Fruit fly (Drosophila melanogaster): ENCODE measurements around the gene CG11885.

Gene CG11885

dm6 chr2L:421119-421821 is at the start of gene CG11885, which contains the start of gene CG13692 (continued):
- peak; percentile 17 for TF ChIP-seq Camta (GFP tag; optimal IDR thresholded peaks at IDR 0.05)
- no peak for TF ChIP-seq fd102C (GFP tag; optimal IDR thresholded peaks at IDR 0.05)
- TF ChIP-seq klu (GFP tag; IDR thresholded peaks at IDR 0.05) = no peak
- peak; percentile 85 for TF ChIP-seq CG17186 (GFP tag; optimal IDR thresholded peaks at IDR 0.05)
- TF ChIP-seq CG10147 (GFP tag; optimal IDR thresholded peaks at IDR 0.05) = peak; percentile 30
- TF ChIP-seq CG8281 (tag; optimal IDR thresholded peaks at IDR 0.05) = peak; percentile 76
- TF ChIP-seq lilli (GFP tag; optimal IDR thresholded peaks at IDR 0.05) = peak; percentile 38
- no peak for TF ChIP-seq cad (GFP tag; optimal IDR thresholded peaks at IDR 0.05)
- TF ChIP-seq PHDP (tag; optimal IDR thresholded peaks at IDR 0.05) = peak; percentile 58
- TF ChIP-seq trh (GFP tag; optimal IDR thresholded peaks at IDR 0.05) = no peak
- no peak for TF ChIP-seq sc (optimal IDR thresholded peaks at IDR 0.05)
- no peak for TF ChIP-seq sc (GFP tag; optimal IDR thresholded peaks at IDR 0.05)
- peak; percentile 65 for TF ChIP-seq Deaf1 (tag; optimal IDR thresholded peaks at IDR 0.05)
- no peak for TF ChIP-seq sima (GFP tag; optimal IDR thresholded peaks at IDR 0.05)
- TF ChIP-seq CG7357 (GFP tag; IDR thresholded peaks at IDR 0.05) = no peak
- TF ChIP-seq sim (GFP tag; IDR thresholded peaks at IDR 0.05) = no peak
- no peak for TF ChIP-seq Drgx (GFP tag; IDR thresholded peaks at IDR 0.05)
- no peak for TF ChIP-seq CG11695 (GFP tag; IDR thresholded peaks at IDR 0.05)
- no peak for TF ChIP-seq pfk (GFP tag; optimal IDR thresholded peaks at IDR 0.05)
- TF ChIP-seq CG5953 (GFP tag; IDR thresholded peaks at IDR 0.05) = no peak
- TF ChIP-seq HLH4C (GFP tag; IDR thresholded peaks at IDR 0.05; ENCODE audit: partially characterized antibody) = peak; percentile 97
- TF ChIP-seq fu2 (GFP tag; optimal IDR thresholded peaks at IDR 0.05) = peak; percentile 12
- TF ChIP-seq vvl (GFP tag; IDR thresholded peaks at IDR 0.05) = peak; percentile 69
- TF ChIP-seq CG4707 (GFP tag; optimal IDR thresholded peaks at IDR 0.05) = peak; percentile 1
- TF ChIP-seq bigmax (GFP tag; optimal IDR thresholded peaks at IDR 0.05) = peak; percentile 31
- TF ChIP-seq CG14014 (GFP tag; IDR thresholded peaks at IDR 0.05) = 0 out of 2 replicates have a peak, but pooled peaks have one; percentile 28
- TF ChIP-seq cg (GFP tag; optimal IDR thresholded peaks at IDR 0.05) = no peak
- TF ChIP-seq bbx (GFP tag; IDR thresholded peaks at IDR 0.05; ENCODE audit: partially characterized antibody) = peak; percentile 99
- no peak for TF ChIP-seq CG8359 (GFP tag; optimal IDR thresholded peaks at IDR 0.05; ENCODE audit: borderline replicate concordance)
- TF ChIP-seq B-H2 (GFP tag; optimal IDR thresholded peaks at IDR 0.05) = peak; percentile 75
- TF ChIP-seq fd96Cb (tag; optimal IDR thresholded peaks at IDR 0.05) = no peak
- TF ChIP-seq NC2β (GFP tag; optimal IDR thresholded peaks at IDR 0.05) = peak; percentile 58
- no peak for TF ChIP-seq Gug (GFP tag; IDR thresholded peaks at IDR 0.05)
- no peak for TF ChIP-seq run (tag; optimal IDR thresholded peaks at IDR 0.05)
- TF ChIP-seq CG31388 (GFP tag; optimal IDR thresholded peaks at IDR 0.05) = no peak
- TF ChIP-seq CG14860 (GFP tag; IDR thresholded peaks at IDR 0.05; ENCODE audit: partially characterized antibody) = peak; percentile 92
- no peak for TF ChIP-seq eyg (GFP tag; optimal IDR thresholded peaks at IDR 0.05)
- TF ChIP-seq abd-A (tag; optimal IDR thresholded peaks at IDR 0.05) = peak; percentile 86
- TF ChIP-seq sob (GFP tag; IDR thresholded peaks at IDR 0.05) = peak; percentile 60
- TF ChIP-seq CG4820 (GFP tag; optimal IDR thresholded peaks at IDR 0.05) = no peak
- TF ChIP-seq CG7928 (GFP tag; optimal IDR thresholded peaks at IDR 0.05) = peak; percentile 2
- TF ChIP-seq kah (GFP tag; optimal IDR thresholded peaks at IDR 0.05) = no peak
- TF ChIP-seq CG3281 (GFP tag; optimal IDR thresholded peaks at IDR 0.05) = no peak
- TF ChIP-seq CG6765 (GFP tag; optimal IDR thresholded peaks at IDR 0.05) = no peak
- peak; percentile 84 for TF ChIP-seq grn (GFP tag; optimal IDR thresholded peaks at IDR 0.05)
- no peak for TF ChIP-seq mam (GFP tag; optimal IDR thresholded peaks at IDR 0.05)
- peak; percentile 100 for TF ChIP-seq CG13287 (GFP tag; IDR thresholded peaks at IDR 0.05; ENCODE audit: partially characterized antibody)
- no peak for TF ChIP-seq pita (GFP tag; optimal IDR thresholded peaks at IDR 0.05)
- no peak for TF ChIP-seq H2.0 (GFP tag; IDR thresholded peaks at IDR 0.05)
- TF ChIP-seq kni (GFP tag; optimal IDR thresholded peaks at IDR 0.05) = peak; percentile 51

Measured in whole organism, embryonic.